Fruit fly (Drosophila melanogaster): ENCODE results near the gene TTLL5.
"Not testable (repeated sequence)": the region's sequence is repeated elsewhere in the genome, so short reads cannot be mapped to it uniquely, and the experiment has no call there.

The TTLL5 gene

DNA sequence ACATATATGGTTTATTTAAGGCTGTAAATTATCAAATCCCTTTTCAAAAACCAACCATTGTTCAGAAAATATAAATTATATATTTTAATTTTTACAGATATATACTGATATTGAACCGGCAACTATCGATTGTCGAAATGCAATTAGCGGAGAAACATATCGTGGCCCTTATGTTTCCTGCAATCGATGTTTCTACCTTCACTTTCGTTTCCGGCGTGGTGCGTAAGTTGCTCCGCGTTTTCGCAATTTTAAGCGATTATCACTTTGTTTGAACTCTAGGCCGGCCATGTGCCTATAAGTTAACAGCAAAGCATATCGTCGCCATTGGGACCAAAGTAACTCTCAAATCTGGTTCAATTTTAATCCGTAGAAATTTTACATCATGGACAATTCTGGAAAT, 542 bp upstream of the TTLL5 start, which contains the start of gene vig2:
TSS of gene vig2 (plus strand) at position 112 of the 400 bp plus-strand sequence.
- TF ChIP-seq h, Myc, insv (optimal IDR thresholded peaks at IDR 0.05): not testable (repeated sequence)

DNA sequence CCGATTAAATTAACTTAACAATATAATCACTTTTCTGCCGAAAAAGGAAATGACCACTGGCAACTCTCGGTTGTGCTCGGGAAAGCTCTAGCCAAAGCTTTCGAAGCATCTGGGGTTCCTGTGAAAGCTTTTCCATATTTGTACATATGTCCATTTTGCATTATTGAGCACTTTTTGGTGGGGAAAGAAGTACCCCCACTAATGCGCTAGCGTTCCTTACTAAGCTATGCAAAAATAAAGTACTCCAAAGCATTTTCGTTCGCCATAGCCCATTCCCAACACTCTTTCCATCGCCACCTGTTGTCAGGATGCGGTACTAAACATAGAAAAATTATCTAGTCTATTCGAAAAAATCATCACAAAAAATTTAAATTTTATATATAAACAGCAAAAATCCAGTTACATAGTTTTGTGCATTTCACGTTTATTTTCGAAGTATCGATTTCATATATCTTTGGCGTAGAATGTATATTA, 10.2 kb downstream of the TTLL5 start, which contains the start of gene Nepl16:
TSS of gene Nepl16 (minus strand) at position 51 of the 474 bp plus-strand sequence.
- TF ChIP-seq psq (optimal IDR thresholded peaks at IDR 0.05), result no peak
- TF ChIP-seq h (optimal IDR thresholded peaks at IDR 0.05), result peak; percentile 80
- no peak for TF ChIP-seq insv (optimal IDR thresholded peaks at IDR 0.05)

DNA sequence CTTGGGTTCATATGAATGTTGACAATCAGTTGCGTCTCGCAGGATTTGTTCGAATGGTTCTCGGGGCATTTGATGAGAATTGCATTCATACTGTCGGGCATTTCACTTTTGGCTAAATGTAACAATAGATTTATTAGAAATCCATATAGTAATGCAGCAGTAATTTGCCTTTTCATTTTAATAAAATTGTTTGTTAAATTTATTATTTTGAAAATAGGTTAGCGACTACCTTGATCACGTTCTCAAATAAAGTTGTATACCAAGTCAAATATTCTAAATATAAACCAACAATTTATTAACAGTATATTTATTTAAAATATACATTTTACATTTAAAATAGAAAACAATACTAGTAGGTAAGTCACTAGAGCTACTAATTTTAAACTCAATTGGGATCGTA, 13.8 kb downstream of the TTLL5 start, which contains the start of gene CG34027:
TSS of gene CG34027 (minus strand) at position 101 of the 400 bp plus-strand sequence.
- TF ChIP-seq Sin3A (optimal IDR thresholded peaks at IDR 0.05), result no peak
- TF ChIP-seq psq (optimal IDR thresholded peaks at IDR 0.05), result no peak
- TF ChIP-seq ttk (optimal IDR thresholded peaks at IDR 0.05), result no peak
- no peak for TF ChIP-seq Myc (optimal IDR thresholded peaks at IDR 0.05)
- TF ChIP-seq insv (optimal IDR thresholded peaks at IDR 0.05), result no peak
- TF ChIP-seq h (optimal IDR thresholded peaks at IDR 0.05), result no peak

DNA sequence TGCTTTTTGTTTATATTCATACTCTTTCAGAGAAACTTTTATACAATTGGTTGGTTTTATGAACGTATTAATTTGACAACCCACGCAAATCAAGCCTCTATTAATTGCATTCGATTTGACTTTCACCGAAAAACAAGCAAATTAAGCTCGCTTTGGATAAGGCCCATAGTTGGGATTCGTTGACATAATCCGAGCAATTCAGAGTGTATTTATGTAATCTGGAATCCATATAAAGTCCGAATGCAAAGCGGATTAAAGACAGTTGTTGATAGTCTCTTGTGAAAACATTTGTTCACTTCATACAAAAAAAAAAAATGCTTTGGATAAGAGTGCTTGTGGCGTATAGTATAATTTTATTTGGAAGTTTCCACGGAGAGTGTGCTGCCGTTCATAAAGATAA, 20.5 kb downstream of the TTLL5 start, which contains the start of gene CG45095:
TSS of gene CG45095 (plus strand) at position 301 of the 400 bp plus-strand sequence.
- TF ChIP-seq ttk (optimal IDR thresholded peaks at IDR 0.05), result no peak
- TF ChIP-seq Sin3A (optimal IDR thresholded peaks at IDR 0.05), result no peak
- TF ChIP-seq insv (optimal IDR thresholded peaks at IDR 0.05), result no peak
- no peak for TF ChIP-seq h (optimal IDR thresholded peaks at IDR 0.05)
- TF ChIP-seq Myc (optimal IDR thresholded peaks at IDR 0.05), result no peak

DNA sequence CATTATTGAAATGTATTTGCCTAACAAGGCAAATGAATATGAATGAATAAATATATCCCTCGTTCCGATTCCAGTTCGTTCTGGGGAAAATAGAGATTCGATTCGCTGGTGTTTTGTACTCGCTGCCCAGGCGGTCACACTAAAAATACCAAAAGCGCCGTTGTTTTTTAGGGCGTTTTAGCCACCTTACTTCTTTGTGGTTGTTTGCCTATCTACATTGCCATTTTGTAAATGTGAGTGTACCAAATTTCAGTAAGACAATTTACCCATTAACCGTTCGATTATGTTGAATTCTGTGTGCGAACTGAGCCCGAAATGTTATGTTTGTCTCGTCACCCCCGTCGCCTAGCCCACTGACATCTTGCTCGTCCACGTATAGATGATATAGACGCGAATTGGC, 25.2 kb downstream of the TTLL5 start, which contains the start of the genes CG33095 and CG33096:
TSS of gene CG33095 (plus strand) at position 187 of the 400 bp plus-strand sequence.
TSS of gene CG33096 (plus strand) at position 187 of the 400 bp plus-strand sequence.
- TF ChIP-seq Myc (optimal IDR thresholded peaks at IDR 0.05), result no peak
- no peak for TF ChIP-seq insv (optimal IDR thresholded peaks at IDR 0.05)
- TF ChIP-seq psq (optimal IDR thresholded peaks at IDR 0.05), result no peak
- TF ChIP-seq h (optimal IDR thresholded peaks at IDR 0.05), result no peak
- TF ChIP-seq ttk (optimal IDR thresholded peaks at IDR 0.05), result no peak
- no peak for TF ChIP-seq Sin3A (optimal IDR thresholded peaks at IDR 0.05)

DNA sequence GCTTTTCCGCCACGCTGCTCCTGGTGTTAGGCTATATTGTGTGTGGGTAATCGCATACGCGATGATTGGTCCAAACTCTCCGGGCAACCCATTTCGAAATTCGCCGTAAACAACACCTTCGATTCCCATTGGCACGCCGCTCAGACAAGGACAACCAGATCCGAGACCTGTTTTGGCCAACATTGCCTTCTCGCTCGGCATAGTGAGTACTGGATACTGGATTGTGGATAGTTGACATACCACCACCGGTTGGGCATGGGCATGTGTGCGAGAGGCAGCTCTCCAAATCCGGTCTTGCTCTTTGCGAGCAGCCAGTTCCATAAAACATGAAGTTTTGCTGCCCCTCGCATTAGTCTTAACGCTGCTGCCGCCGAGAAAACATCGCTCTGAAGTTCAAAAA, 28.1 kb downstream of the TTLL5 start, which contains the start of gene fd96Cb:
TSS of gene fd96Cb (plus strand) at position 374 of the 400 bp plus-strand sequence.
- TF ChIP-seq Myc (optimal IDR thresholded peaks at IDR 0.05), result no peak
- no peak for TF ChIP-seq ttk (optimal IDR thresholded peaks at IDR 0.05)
- no peak for TF ChIP-seq Sin3A (optimal IDR thresholded peaks at IDR 0.05)
- no peak for TF ChIP-seq h (optimal IDR thresholded peaks at IDR 0.05)
- TF ChIP-seq insv (optimal IDR thresholded peaks at IDR 0.05), result no peak
- TF ChIP-seq psq (optimal IDR thresholded peaks at IDR 0.05), result no peak

DNA sequence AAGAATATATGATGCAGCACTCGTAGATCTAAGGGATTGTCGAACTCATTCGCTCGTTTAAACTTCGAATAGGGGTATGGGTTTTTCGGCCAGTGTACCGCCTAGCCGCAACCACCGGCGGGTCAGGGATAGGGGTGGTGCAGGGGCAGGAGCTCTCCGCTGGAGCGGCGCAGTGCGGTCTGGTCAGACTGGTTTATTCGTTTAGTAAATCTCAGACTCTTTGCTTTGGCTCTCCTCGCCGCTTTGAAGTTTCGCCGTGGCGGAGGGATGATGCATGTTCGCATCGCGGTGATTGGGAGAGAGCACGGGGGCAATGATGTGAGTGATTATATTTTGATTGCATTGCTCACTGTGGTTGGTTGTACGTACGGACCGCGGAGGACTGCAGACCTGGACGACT, 40.4 kb downstream of the TTLL5 start, which contains the start of gene fd96Ca:
TSS of gene fd96Ca (plus strand) at position 337 of the 400 bp plus-strand sequence.
- TF ChIP-seq psq (optimal IDR thresholded peaks at IDR 0.05) (no peak), h (optimal IDR thresholded peaks at IDR 0.05) (no peak), ttk (optimal IDR thresholded peaks at IDR 0.05) (no peak), Sin3A (optimal IDR thresholded peaks at IDR 0.05) (no peak), Myc (optimal IDR thresholded peaks at IDR 0.05) (no peak), insv (optimal IDR thresholded peaks at IDR 0.05) (no peak)

DNA sequence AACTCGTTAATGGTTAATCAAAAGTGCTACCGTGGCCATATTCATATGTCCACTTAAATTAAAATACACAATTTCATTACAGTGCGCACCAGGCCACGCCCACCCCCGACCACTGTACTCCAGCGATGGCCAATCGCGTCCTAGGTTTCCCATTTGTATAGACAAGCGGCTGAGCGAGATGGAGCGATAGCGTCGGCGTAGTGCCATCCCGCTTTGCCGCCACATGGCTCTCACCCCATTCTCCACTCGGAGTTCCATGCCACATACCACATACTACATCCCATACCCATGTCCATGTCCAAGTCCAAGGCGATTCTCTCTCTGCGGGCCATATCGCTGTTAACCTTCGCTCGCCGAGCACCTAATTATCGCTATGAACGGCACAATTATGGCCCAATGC, 42.3 kb downstream of the TTLL5 start:
- TF ChIP-seq Myc (optimal IDR thresholded peaks at IDR 0.05) (no peak), insv (optimal IDR thresholded peaks at IDR 0.05) (no peak), Sin3A (optimal IDR thresholded peaks at IDR 0.05) (no peak), psq (optimal IDR thresholded peaks at IDR 0.05) (no peak)

DNA sequence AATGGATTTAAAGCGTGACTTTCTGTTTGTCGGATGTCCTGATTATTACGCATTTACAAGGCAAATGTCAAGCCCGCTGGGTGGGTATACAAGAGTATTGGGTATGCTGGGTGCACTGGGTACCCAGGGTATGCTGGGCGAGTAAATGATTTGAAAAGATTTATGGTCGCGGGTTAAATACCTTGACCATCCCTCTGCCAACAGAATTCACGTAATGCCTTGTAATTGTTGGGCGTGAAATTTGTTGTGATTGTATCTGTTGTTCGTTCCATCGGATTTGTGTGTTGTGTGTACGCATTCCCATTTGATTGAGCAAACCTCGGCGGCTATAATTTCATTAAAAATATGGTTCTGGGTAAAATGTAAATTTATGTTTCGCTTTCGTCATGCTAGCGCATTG, 44.1 kb downstream of the TTLL5 start:
- TF ChIP-seq insv (optimal IDR thresholded peaks at IDR 0.05) (no peak), ttk (optimal IDR thresholded peaks at IDR 0.05) (no peak), Myc (optimal IDR thresholded peaks at IDR 0.05) (no peak), psq (optimal IDR thresholded peaks at IDR 0.05) (no peak), h (optimal IDR thresholded peaks at IDR 0.05) (no peak), Sin3A (optimal IDR thresholded peaks at IDR 0.05) (no peak)

DNA sequence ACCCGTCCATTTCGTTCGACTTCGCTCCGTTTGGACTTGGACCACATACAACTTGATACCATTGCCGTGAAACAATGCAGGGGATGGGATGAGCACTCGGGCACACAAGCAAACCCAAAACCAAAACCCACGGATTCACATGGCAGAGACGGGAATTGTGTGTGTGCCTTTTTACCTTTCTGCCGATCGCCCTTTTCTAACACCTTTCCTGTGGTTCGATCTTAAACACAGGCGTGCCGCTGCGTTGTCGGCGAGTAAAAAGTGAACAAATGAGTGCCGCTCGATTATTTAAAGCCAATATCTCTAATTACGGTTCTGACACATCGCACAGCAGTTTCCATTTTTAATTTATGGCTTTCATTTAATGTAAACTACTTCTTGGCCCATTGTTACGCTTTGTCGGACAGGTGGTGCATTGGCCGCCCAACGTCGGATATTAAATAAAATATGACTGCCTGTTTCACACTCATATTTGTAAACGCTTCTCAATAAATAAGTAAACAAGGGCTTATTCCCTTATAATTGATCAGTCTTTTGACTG, 45.4 kb downstream of the TTLL5 start:
- TF ChIP-seq psq (optimal IDR thresholded peaks at IDR 0.05), result no peak
- no peak for TF ChIP-seq insv (optimal IDR thresholded peaks at IDR 0.05)
- TF ChIP-seq Myc (optimal IDR thresholded peaks at IDR 0.05), result no peak

DNA sequence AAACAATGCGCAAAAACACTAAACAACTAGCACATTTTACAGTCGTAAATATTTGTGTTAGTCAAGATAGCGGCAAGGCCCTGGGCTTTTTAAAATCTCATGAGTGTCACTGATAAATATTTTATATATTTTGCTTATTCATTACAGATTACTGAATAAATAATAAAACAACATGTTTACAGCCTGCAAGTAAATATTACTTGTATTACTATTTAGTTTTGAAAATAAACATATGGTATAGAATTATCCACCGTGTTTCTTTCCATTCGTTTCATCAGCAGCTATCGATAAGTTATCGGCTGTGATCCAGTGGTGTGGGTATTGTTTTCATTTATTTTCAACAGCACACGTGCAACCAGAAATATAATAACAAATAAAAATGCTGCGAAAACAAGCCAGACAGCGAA, 48.2 kb downstream of the TTLL5 start, which contains the start of the genes shams and CG11920:
TSS of gene shams (minus strand) at position 50 of the 407 bp plus-strand sequence.
TSS of gene CG11920 (plus strand) at position 320 of the 407 bp plus-strand sequence.
- TF ChIP-seq psq (optimal IDR thresholded peaks at IDR 0.05) (no peak), insv (optimal IDR thresholded peaks at IDR 0.05) (no peak), Sin3A (optimal IDR thresholded peaks at IDR 0.05) (no peak), ttk (optimal IDR thresholded peaks at IDR 0.05) (no peak), h (optimal IDR thresholded peaks at IDR 0.05) (no peak)

DNA sequence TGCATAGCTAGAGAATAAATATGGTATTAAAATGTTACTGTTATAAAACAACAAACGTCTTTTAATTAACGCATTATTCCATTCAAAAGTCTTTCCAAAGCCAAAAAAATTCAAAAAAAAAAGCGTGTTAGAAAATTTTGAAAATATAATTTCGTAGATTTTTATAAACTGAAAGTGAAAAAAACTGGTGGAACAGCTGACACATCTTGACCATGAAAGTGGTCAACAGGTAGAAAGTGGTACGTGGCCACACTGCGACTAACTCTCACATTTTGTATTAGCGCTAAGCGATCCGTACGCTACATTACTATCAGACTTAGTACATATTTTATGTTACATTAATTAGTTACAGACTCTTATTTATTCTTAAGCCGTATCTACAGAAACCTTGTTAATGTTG, 51.8 kb downstream of the TTLL5 start, which contains the start of gene CG11836:
TSS of gene CG11836 (plus strand) at position 256 of the 400 bp plus-strand sequence.
- TF ChIP-seq h (optimal IDR thresholded peaks at IDR 0.05), result no peak

DNA sequence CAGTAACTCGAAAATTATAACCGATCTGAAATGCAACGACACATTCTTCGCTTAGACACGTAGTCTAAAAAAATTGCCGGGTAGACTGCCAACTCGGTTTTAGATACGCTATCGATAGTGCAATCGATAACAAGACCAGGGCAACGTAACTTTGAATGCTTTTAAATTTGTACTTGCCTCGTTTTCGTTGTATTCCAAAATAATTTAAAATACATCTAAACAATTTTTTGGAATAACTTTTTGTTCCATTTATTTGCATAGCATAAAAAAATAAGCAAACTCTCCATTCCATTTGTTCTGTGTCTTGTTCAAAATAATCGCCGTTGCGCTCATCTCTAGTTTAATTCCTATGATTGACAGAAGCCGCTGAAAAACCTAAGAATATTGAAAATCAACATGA, 53.2 kb downstream of the TTLL5 start, which contains the start of the genes Stt3B and CG11839:
TSS of gene Stt3B (minus strand) at position 69 of the 400 bp plus-strand sequence.
TSS of gene CG11839 (plus strand) at position 359 of the 400 bp plus-strand sequence.
- TF ChIP-seq psq (optimal IDR thresholded peaks at IDR 0.05), result no peak
- TF ChIP-seq Sin3A (optimal IDR thresholded peaks at IDR 0.05), result no peak
- TF ChIP-seq insv (optimal IDR thresholded peaks at IDR 0.05), result no peak
- TF ChIP-seq h (optimal IDR thresholded peaks at IDR 0.05), result no peak
- no peak for TF ChIP-seq ttk (optimal IDR thresholded peaks at IDR 0.05)
- TF ChIP-seq Myc (optimal IDR thresholded peaks at IDR 0.05), result no peak

Data from Kc167 (cell line).